Fruit fly (Drosophila melanogaster) whole organism, embryonic: ENCODE data around the gene CG7304.

ENCODE experiments used
- B-H1 ChIP-seq: fragments of 200-800 bp; sonication (Bioruptor generic); IDR thresholded peaks from 3 replicates; pipeline ENCODE4 v1.3.6; 2022; ENCODE audit warnings: missing biosample characterization, missing genetic modification characterization
- BEAF-32 ChIP-seq: fragments of 200-800 bp; sonication (Bioruptor generic); optimal IDR thresholded peaks from 3 replicates; lab custom pipeline; 2017; ENCODE audit warnings: missing biosample characterization, missing genetic modification characterization, mild to moderate bottlenecking, moderate library complexity, missing genetic modification reagents
- Blimp-1 ChIP-seq: fragments of 200-800 bp; sonication (Bioruptor generic); optimal IDR thresholded peaks from 3 replicates; lab custom pipeline; 2018; ENCODE audit warnings: missing biosample characterization, missing genetic modification characterization, mild to moderate bottlenecking, moderate library complexity, missing genetic modification reagents
- CG10979 ChIP-seq: fragments of 200-800 bp; sonication (Bioruptor generic); optimal IDR thresholded peaks from 2 replicates; lab custom pipeline; 2018; ENCODE audit warnings: missing biosample characterization, mild to moderate bottlenecking, missing genetic modification characterization, moderate library complexity
- CG11504 ChIP-seq: fragments of 200-800 bp; sonication (Bioruptor generic); optimal IDR thresholded peaks from 3 replicates; lab custom pipeline; 2019; ENCODE audit warnings: missing biosample characterization, mild to moderate bottlenecking, missing genetic modification characterization, moderate library complexity
- CG13424 ChIP-seq: fragments of 200-800 bp; sonication (Bioruptor generic); optimal IDR thresholded peaks from 2 replicates; lab custom pipeline; 2019; ENCODE audit warnings: missing biosample characterization, mild to moderate bottlenecking, missing genetic modification characterization, moderate library complexity
- CG14050 ChIP-seq: fragments of 200-800 bp; sonication (Bioruptor generic); IDR thresholded peaks from 3 replicates; pipeline ENCODE4 v1.3.6; 2022; ENCODE audit warnings: missing biosample characterization, missing genetic modification characterization
- CG14965 ChIP-seq: fragments of 200-800 bp; sonication (Bioruptor generic); optimal IDR thresholded peaks from 2 replicates; lab custom pipeline; 2016; ENCODE audit warnings: missing biosample characterization, missing genetic modification characterization, borderline replicate concordance
- CG15696 ChIP-seq: fragments of 200-800 bp; sonication (Bioruptor generic); optimal IDR thresholded peaks from 2 replicates; lab custom pipeline; 2019; ENCODE audit warnings: missing biosample characterization, mild to moderate bottlenecking, missing genetic modification characterization, moderate library complexity
- CG17361 ChIP-seq: fragments of 200-800 bp; sonication (Bioruptor generic); IDR thresholded peaks from 3 replicates; pipeline ENCODE4 v1.3.6; 2022; ENCODE audit warnings: missing biosample characterization, missing genetic modification characterization
- CG2202 ChIP-seq: fragments of 200-800 bp; sonication (Bioruptor generic); optimal IDR thresholded peaks from 2 replicates; lab custom pipeline; 2018; ENCODE audit warnings: missing biosample characterization, mild to moderate bottlenecking, missing genetic modification characterization
- CG2875 ChIP-seq: fragments of 200-800 bp; sonication (Bioruptor generic); optimal IDR thresholded peaks from 2 replicates; lab custom pipeline; 2017; ENCODE audit warnings: missing biosample characterization, mild to moderate bottlenecking, missing genetic modification characterization, missing genetic modification reagents
- CG30403 ChIP-seq: fragments of 200-800 bp; sonication (Bioruptor generic); optimal IDR thresholded peaks from 3 replicates; lab custom pipeline; 2016; ENCODE audit warnings: missing biosample characterization, missing genetic modification characterization
- CG30431 ChIP-seq: fragments of 200-800 bp; sonication (Bioruptor generic); optimal IDR thresholded peaks from 2 replicates; lab custom pipeline; 2017; ENCODE audit warnings: missing biosample characterization, missing genetic modification characterization
- CG31441 ChIP-seq: fragments of 200-800 bp; sonication (Bioruptor generic); IDR thresholded peaks from 2 replicates; pipeline ENCODE4 v1.3.6; 2022; ENCODE audit warnings: missing biosample characterization, missing genetic modification characterization
- CG3407 ChIP-seq: fragments of 200-800 bp; sonication (Bioruptor generic); optimal IDR thresholded peaks from 2 replicates; lab custom pipeline; 2018; ENCODE audit warnings: missing biosample characterization, mild to moderate bottlenecking, missing genetic modification characterization
- CG4282 ChIP-seq: fragments of 200-800 bp; sonication (Bioruptor generic); optimal IDR thresholded peaks from 2 replicates; lab custom pipeline; 2016; ENCODE audit warnings: missing biosample characterization, missing genetic modification characterization
- CG6791 ChIP-seq: fragments of 200-800 bp; sonication (Bioruptor generic); IDR thresholded peaks from 3 replicates; pipeline ENCODE4 v1.3.6; 2022; ENCODE audit warnings: missing biosample characterization, missing genetic modification characterization; ENCODE audit not compliant: partially characterized antibody
- CG7556 ChIP-seq: fragments of 200-800 bp; sonication (Bioruptor generic); optimal IDR thresholded peaks from 2 replicates; lab custom pipeline; 2017; ENCODE audit warnings: missing biosample characterization, mild to moderate bottlenecking, missing genetic modification characterization
- CG9437 ChIP-seq: fragments of 200-800 bp; sonication (Bioruptor generic); optimal IDR thresholded peaks from 2 replicates; lab custom pipeline; 2018; ENCODE audit warnings: missing biosample characterization, mild to moderate bottlenecking, missing genetic modification characterization
- CoRest ChIP-seq: fragments of 200-800 bp; sonication (Bioruptor generic); optimal IDR thresholded peaks from 3 replicates; lab custom pipeline; 2018; ENCODE audit warnings: missing biosample characterization, mild to moderate bottlenecking, missing genetic modification characterization, moderate library complexity
- D ChIP-seq, 2 experiments: fragments of 200-800 bp in 1 of 2; fragments of >200 bp in 1 of 2; sonication (Bioruptor generic) in 1 of 2; optimal IDR thresholded peaks; 2 replicates in 1 of 2; 3 replicates in 1 of 2; lab custom pipeline; 2017; ENCODE audit warnings: mild to moderate bottlenecking in 1 of 2, missing biosample characterization in 1 of 2, missing genetic modification characterization in 1 of 2, missing genetic modification reagents in 1 of 2
- Dfd ChIP-seq, 2 experiments: fragments of >200 bp; optimal IDR thresholded peaks; 2 replicates each; lab custom pipeline; 2017; ENCODE audit warnings: missing biosample characterization in 2 of 2, missing genetic modification characterization in 2 of 2
- Ets97D ChIP-seq: fragments of 200-800 bp; sonication (Bioruptor generic); optimal IDR thresholded peaks from 3 replicates; lab custom pipeline; 2016; ENCODE audit warnings: missing biosample characterization, missing genetic modification characterization
- Hmr ChIP-seq: fragments of 200-800 bp; sonication (Bioruptor generic); optimal IDR thresholded peaks from 3 replicates; lab custom pipeline; 2017; ENCODE audit warnings: mild to moderate bottlenecking, missing biosample characterization, missing genetic modification reagents, missing genetic modification characterization
- Jarid2 ChIP-seq: fragments of 200-800 bp; sonication (Bioruptor generic); optimal IDR thresholded peaks from 3 replicates; lab custom pipeline; 2017; ENCODE audit warnings: mild to moderate bottlenecking, missing biosample characterization, missing genetic modification reagents, missing genetic modification characterization
- NC2β ChIP-seq: fragments of 200-800 bp; sonication (Bioruptor generic); optimal IDR thresholded peaks from 2 replicates; lab custom pipeline; 2016; ENCODE audit warnings: missing biosample characterization, missing genetic modification characterization
- Trl ChIP-seq, 3 experiments: fragments of >200 bp in 2 of 3; fragments of 200-800 bp in 1 of 3; sonication (Bioruptor generic) in 1 of 3; optimal IDR thresholded peaks; 2 replicates in 1 of 3; 3 replicates in 2 of 3; lab custom pipeline; 2016 to 2017; ENCODE audit warnings: missing biosample characterization in 1 of 3, missing genetic modification characterization in 1 of 3
- YL-1 ChIP-seq: fragments of 200-800 bp; sonication (Bioruptor generic); optimal IDR thresholded peaks from 3 replicates; lab custom pipeline; 2017; ENCODE audit warnings: missing biosample characterization, mild to moderate bottlenecking, missing genetic modification characterization
- abd-A ChIP-seq: fragments of 200-800 bp; sonication (Bioruptor generic); optimal IDR thresholded peaks from 3 replicates; lab custom pipeline; 2019; ENCODE audit warnings: missing biosample characterization, mild to moderate bottlenecking, missing genetic modification characterization, moderate library complexity
- ac ChIP-seq: fragments of 200-800 bp; sonication (Bioruptor generic); optimal IDR thresholded peaks from 3 replicates; lab custom pipeline; 2017; ENCODE audit warnings: missing biosample characterization, mild to moderate bottlenecking, missing genetic modification characterization
- fd3F ChIP-seq: fragments of 200-800 bp; sonication (Bioruptor generic); optimal IDR thresholded peaks from 2 replicates; lab custom pipeline; 2018; ENCODE audit warnings: missing biosample characterization, mild to moderate bottlenecking, missing genetic modification characterization, moderate library complexity
- gem ChIP-seq: fragments of 200-800 bp; sonication (Bioruptor generic); optimal IDR thresholded peaks from 2 replicates; lab custom pipeline; 2019; ENCODE audit warnings: missing biosample characterization, mild to moderate bottlenecking, missing genetic modification characterization, moderate library complexity
- her ChIP-seq: fragments of 200-800 bp; sonication (Bioruptor generic); optimal IDR thresholded peaks from 2 replicates; lab custom pipeline; 2016; ENCODE audit warnings: missing biosample characterization, missing genetic modification characterization
- ken ChIP-seq: fragments of 200-800 bp; sonication (Bioruptor generic); IDR thresholded peaks from 3 replicates; pipeline ENCODE4 v1.3.6; 2022; ENCODE audit warnings: missing biosample characterization, missing genetic modification characterization
- maf-S ChIP-seq: fragments of 200-800 bp; sonication (Bioruptor generic); optimal IDR thresholded peaks from 2 replicates; lab custom pipeline; 2016; ENCODE audit warnings: missing biosample characterization, missing genetic modification characterization
- nerfin-2 ChIP-seq: fragments of 200-800 bp; sonication (Bioruptor generic); IDR thresholded peaks from 2 replicates; pipeline ENCODE4 v1.3.6; 2022; ENCODE audit warnings: missing biosample characterization, missing genetic modification characterization; ENCODE audit not compliant: partially characterized antibody
- nmo ChIP-seq: fragments of 200-800 bp; sonication (Bioruptor generic); optimal IDR thresholded peaks from 2 replicates; lab custom pipeline; 2018; ENCODE audit warnings: missing biosample characterization, mild to moderate bottlenecking, missing genetic modification characterization, moderate library complexity
- pfk ChIP-seq: fragments of 200-800 bp; sonication (Bioruptor generic); optimal IDR thresholded peaks from 2 replicates; lab custom pipeline; 2018; ENCODE audit warnings: missing biosample characterization, mild to moderate bottlenecking, missing genetic modification characterization, moderate library complexity
- sens ChIP-seq: fragments of 200-800 bp; sonication (Bioruptor generic); peaks from one replicate; lab custom pipeline; 2016; ENCODE audit warnings: missing biosample characterization, missing genetic modification characterization
- twi ChIP-seq: fragments of 200-800 bp; optimal IDR thresholded peaks from 2 replicates; lab custom pipeline; 2019; ENCODE audit warnings: missing biosample characterization, mild to moderate bottlenecking, missing genetic modification characterization, moderate library complexity
- unpg ChIP-seq: fragments of 200-800 bp; sonication (Bioruptor generic); optimal IDR thresholded peaks from 3 replicates; lab custom pipeline; 2018; ENCODE audit warnings: missing biosample characterization, mild to moderate bottlenecking, missing genetic modification characterization, moderate library complexity
- zf30C ChIP-seq: fragments of 200-800 bp; sonication (Bioruptor generic); optimal IDR thresholded peaks from 3 replicates; lab custom pipeline; 2018; ENCODE audit warnings: missing biosample characterization, mild to moderate bottlenecking, missing genetic modification characterization

Gene CG7304

dm6 chr3L:15700338-15700966 lies 20.9 kb downstream of the CG7304 start (continued):
- TF ChIP-seq CG10979 (tag; lab: Kevin White, UChicago) (peak; percentile 77), unpg (GFP tag; lab: Kevin White, UChicago) (peak; percentile 45), Blimp-1 (GFP tag; lab: Kevin White, UChicago) (no peak), her (GFP tag; lab: Kevin White, UChicago) (no peak), abd-A (tag; lab: Kevin White, UChicago) (no peak), CG14050 (no peak), B-H1 (no peak), NC2β (no peak), CG15696 (peak; percentile 93), Ets97D (no peak), maf-S (GFP tag; lab: Kevin White, UChicago) (no peak), nmo (GFP tag; lab: Kevin White, UChicago) (peak; percentile 82), Jarid2 (GFP tag; lab: Kevin White, UChicago) (no peak), CG3407 (peak; percentile 25), CG14965 (GFP tag; lab: Kevin White, UChicago) (no peak), CG2875 (GFP tag; lab: Kevin White, UChicago) (peak; percentile 38), twi (no peak), fd3F (GFP tag; lab: Kevin White, UChicago) (no peak), nerfin-2 (no peak), CG9437 (peak; percentile 27), CG6791 (GFP tag; lab: Robert Waterston, UW) (0 out of 3 replicates have a peak, but pooled peaks have one; percentile 13), CG13424 (tag; lab: Kevin White, UChicago) (peak; percentile 42), BEAF-32 (GFP tag; lab: Kevin White, UChicago) (no peak), D (optimal IDR thresholded peaks at IDR 0.05; lab: Kevin White, UChicago) (no peak), D (GFP tag; optimal IDR thresholded peaks at IDR 0.05; lab: Kevin White, UChicago) (peak; percentile 19), CG2202 (peak; percentile 53), ken (GFP tag; lab: Robert Waterston, UW) (no peak), CG4282 (no peak), Hmr (GFP tag; lab: Kevin White, UChicago) (no peak), CG31441 (GFP tag; lab: Robert Waterston, UW) (peak; percentile 49; the same call in 1 of the 2 replicates), zf30C (peak; percentile 97), YL-1 (no peak), CG11504 (tag; lab: Kevin White, UChicago) (peak; percentile 27), CG30431 (GFP tag; lab: Kevin White, UChicago) (peak; percentile 60), Dfd (GFP tag; optimal IDR thresholded peaks at IDR 0.05; lab: Kevin White, UChicago) (no peak), sens (GFP tag; lab: Kevin White, UChicago) (peak; percentile 89), gem (tag; lab: Kevin White, UChicago) (peak; percentile 83), ac (GFP tag; lab: Kevin White, UChicago) (peak; percentile 80), CoRest (peak; percentile 60), Trl (optimal IDR thresholded peaks at IDR 0.05; lab: Kevin White, UChicago) (no peak), Trl (GFP tag; optimal IDR thresholded peaks at IDR 0.05; lab: Kevin White, UChicago) (no peak), CG30403 (GFP tag; lab: Kevin White, UChicago) (peak; percentile 36), CG17361 (GFP tag; lab: Robert Waterston, UW) (peak; percentile 66; the same call in 2 of the 3 replicates), CG7556 (GFP tag; lab: Kevin White, UChicago) (peak; percentile 72), pfk (GFP tag; lab: Kevin White, UChicago) (no peak)
- TF ChIP-seq, all 482 proteins: peak for 90
